In the genomic region with DNA sequence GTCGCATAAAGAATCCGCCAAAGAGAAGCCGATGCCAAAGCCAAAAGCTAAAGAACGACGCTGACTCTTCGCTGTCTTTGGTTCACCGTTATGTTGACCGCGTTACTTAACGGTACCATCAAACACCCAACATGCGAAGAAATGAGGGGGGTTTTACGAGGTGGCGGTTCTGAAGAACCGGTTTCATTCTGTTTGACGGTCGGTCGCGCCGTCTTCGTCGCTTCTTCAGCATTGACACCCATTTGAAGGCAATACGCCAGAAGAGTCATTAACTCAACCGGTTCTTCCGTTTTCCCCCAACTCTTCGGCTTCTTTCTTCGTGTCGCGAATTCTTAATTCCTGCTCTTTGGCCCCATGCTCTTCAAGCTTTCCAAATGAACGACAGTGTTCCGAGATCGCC, we compare ENCODE assay signal across 5 fruit fly cellular contexts.
TF ChIP-seq lines count a peak whose summit lies in the region.

No protein-coding gene starts in this region.

- no peak for TF ChIP-seq CTCF in whole organism, embryonic (GFP tag; optimal IDR thresholded peaks at IDR 0.05; lab: Kevin White, UChicago)

TF ChIP-seq in whole organism, adult, 20 proteins besides CTCF, POLR2A, EP300 and RAD21:
- TF ChIP-seq cnc (optimal IDR thresholded peaks at IDR 0.05; lab: Kevin White, UChicago) (no peak), pad (GFP tag; optimal IDR thresholded peaks at IDR 0.05; lab: Kevin White, UChicago) (peak; percentile 22), ovo (GFP tag; optimal IDR thresholded peaks at IDR 0.05; lab: Kevin White, UChicago) (no peak), Clk (GFP tag; optimal IDR thresholded peaks at IDR 0.05; lab: Kevin White, UChicago) (no peak)

TF ChIP-seq in whole organism, embryonic, 481 proteins besides CTCF, POLR2A, EP300 and RAD21 (continues in another document):
- no peak for TF ChIP-seq C15 (GFP tag; IDR thresholded peaks at IDR 0.05; lab: Robert Waterston, UW)
- peak; percentile 36 for TF ChIP-seq CG12769 (tag; optimal IDR thresholded peaks at IDR 0.05; lab: Kevin White, UChicago)
- no peak for TF ChIP-seq hbn (GFP tag; IDR thresholded peaks at IDR 0.05; lab: Robert Waterston, UW; ENCODE audit: partially characterized antibody)
- TF ChIP-seq kni (GFP tag; optimal IDR thresholded peaks at IDR 0.05; lab: Kevin White, UChicago), result peak; percentile 72
- 0 out of 2 replicates have a peak, but pooled peaks have one; percentile 21 for TF ChIP-seq vvl (GFP tag; IDR thresholded peaks at IDR 0.05; lab: Robert Waterston, UW)
- TF ChIP-seq Awh (GFP tag; IDR thresholded peaks at IDR 0.05; lab: Robert Waterston, UW), result 0 out of 2 replicates have a peak, but pooled peaks have one; percentile 48
- TF ChIP-seq chinmo (GFP tag; IDR thresholded peaks at IDR 0.05; lab: Robert Waterston, UW; ENCODE audit: partially characterized antibody), result peak; percentile 53; the same call in 1 of the 4 replicates
- no peak for TF ChIP-seq sens-2 (GFP tag; IDR thresholded peaks at IDR 0.05; lab: Robert Waterston, UW)
- no peak for TF ChIP-seq sqz (GFP tag; optimal IDR thresholded peaks at IDR 0.05; lab: Kevin White, UChicago)
- TF ChIP-seq ac (GFP tag; optimal IDR thresholded peaks at IDR 0.05; lab: Kevin White, UChicago), result no peak
- no peak for TF ChIP-seq CG8290 (GFP tag; optimal IDR thresholded peaks at IDR 0.05; lab: Kevin White, UChicago)
- no peak for TF ChIP-seq CG8290 (tag; optimal IDR thresholded peaks at IDR 0.05; lab: Kevin White, UChicago)
- TF ChIP-seq abd-A (tag; optimal IDR thresholded peaks at IDR 0.05; lab: Kevin White, UChicago), result peak; percentile 26
- peak; percentile 6 for TF ChIP-seq CG15269 (tag; optimal IDR thresholded peaks at IDR 0.05; lab: Kevin White, UChicago)
- no peak for TF ChIP-seq CG14710 (tag; optimal IDR thresholded peaks at IDR 0.05; lab: Kevin White, UChicago)
- peak; percentile 13 for TF ChIP-seq pros (GFP tag; optimal IDR thresholded peaks at IDR 0.05; lab: Kevin White, UChicago)
- peak; percentile 11 for TF ChIP-seq sd (tag; optimal IDR thresholded peaks at IDR 0.05; lab: Kevin White, UChicago)
- no peak for TF ChIP-seq CG12104 (GFP tag; optimal IDR thresholded peaks at IDR 0.05; lab: Kevin White, UChicago)
- no peak for TF ChIP-seq insv (GFP tag; optimal IDR thresholded peaks at IDR 0.05; lab: Kevin White, UChicago)
- no peak for TF ChIP-seq CG3847 (GFP tag; IDR thresholded peaks at IDR 0.05; lab: Robert Waterston, UW)

TF ChIP-seq in whole organism, prepupa, 60 proteins besides CTCF, POLR2A, EP300 and RAD21:
- TF ChIP-seq Eip75B (GFP tag; optimal IDR thresholded peaks at IDR 0.05; lab: Kevin White, UChicago) (peak; percentile 42), CG8632 (GFP tag; optimal IDR thresholded peaks at IDR 0.05; lab: Kevin White, UChicago) (no peak), cyc (GFP tag; optimal IDR thresholded peaks at IDR 0.05; lab: Kevin White, UChicago) (no peak), CG3919 (GFP tag; optimal IDR thresholded peaks at IDR 0.05; lab: Kevin White, UChicago) (no peak), CG1621 (tag; optimal IDR thresholded peaks at IDR 0.05; lab: Kevin White, UChicago) (no peak), Smox (GFP tag; optimal IDR thresholded peaks at IDR 0.05; lab: Kevin White, UChicago) (no peak), CG32006 (GFP tag; optimal IDR thresholded peaks at IDR 0.05; lab: Kevin White, UChicago) (no peak), CG11902 (GFP tag; optimal IDR thresholded peaks at IDR 0.05; lab: Kevin White, UChicago) (no peak), CG31627 (GFP tag; optimal IDR thresholded peaks at IDR 0.05; lab: Kevin White, UChicago) (no peak), CG10631 (GFP tag; optimal IDR thresholded peaks at IDR 0.05; lab: Kevin White, UChicago) (no peak), Ets21C (GFP tag; optimal IDR thresholded peaks at IDR 0.05; lab: Kevin White, UChicago) (no peak), lz (GFP tag; optimal IDR thresholded peaks at IDR 0.05; lab: Kevin White, UChicago) (no peak), topi (GFP tag; optimal IDR thresholded peaks at IDR 0.05; lab: Kevin White, UChicago) (no peak), Eip78C (GFP tag; lab: Kevin White, UChicago) (peak; percentile 55), Blimp-1 (GFP tag; optimal IDR thresholded peaks at IDR 0.05; lab: Kevin White, UChicago) (no peak), CG6854 (GFP tag; optimal IDR thresholded peaks at IDR 0.05; lab: Kevin White, UChicago) (peak; percentile 7), CG16779 (tag; optimal IDR thresholded peaks at IDR 0.05; lab: Kevin White, UChicago) (no peak), svp (GFP tag; lab: Kevin White, UChicago) (no peak), CG9139 (GFP tag; optimal IDR thresholded peaks at IDR 0.05; lab: Kevin White, UChicago) (no peak)

TF ChIP-seq in whole organism, pupa, 21 proteins besides CTCF, POLR2A, EP300 and RAD21:
- TF ChIP-seq fd96Ca (GFP tag; IDR thresholded peaks at IDR 0.05; lab: Robert Waterston, UW) (no peak), CG8301 (tag; optimal IDR thresholded peaks at IDR 0.05; lab: Kevin White, UChicago) (no peak), EcR (GFP tag; optimal IDR thresholded peaks at IDR 0.05; lab: Kevin White, UChicago) (peak; percentile 42), D1 (tag; optimal IDR thresholded peaks at IDR 0.05; lab: Kevin White, UChicago) (no peak)

TF ChIP-seq in whole organism, wandering third instar larva, 38 proteins besides CTCF, POLR2A, EP300 and RAD21:
- no peak for TF ChIP-seq Rel (GFP tag; optimal IDR thresholded peaks at IDR 0.05; lab: Kevin White, UChicago)
- peak; percentile 20 for TF ChIP-seq Rel (tag; optimal IDR thresholded peaks at IDR 0.05; lab: Kevin White, UChicago)
- TF ChIP-seq psq (GFP tag; optimal IDR thresholded peaks at IDR 0.05; lab: Kevin White, UChicago), result no peak
- no peak for TF ChIP-seq Dfd (GFP tag; optimal IDR thresholded peaks at IDR 0.05; lab: Kevin White, UChicago)
- TF ChIP-seq fru (GFP tag; optimal IDR thresholded peaks at IDR 0.05; lab: Kevin White, UChicago), result peak; percentile 44
